Worm (Caenorhabditis elegans): ENCODE measurements around the gene C50D2.10.

- TF ChIP-seq unc-62 (GFP tag; optimal IDR thresholded peaks at IDR 0.05) (no peak), B0035.1 (tag; optimal IDR thresholded peaks at IDR 0.05) (no peak), snpc-1.3 (tag; optimal IDR thresholded peaks at IDR 0.05; ENCODE audit: insufficient read depth) (no peak), ama-1 (optimal IDR thresholded peaks at IDR 0.05) (no peak), ama-1 (GFP tag; optimal IDR thresholded peaks at IDR 0.05) (no peak)
Measured at ce11 chrII:95177-95576, 3.8 kb upstream of the C50D2.10 start, which contains the start of gene C50D2.7.
